Fruit fly (Drosophila melanogaster) whole organism, embryonic: Measurements from ENCODE around the gene Ccdc114.

Source experiments
- CG32772 ChIP-seq: fragments of 200-800 bp; sonication (Bioruptor generic); IDR thresholded peaks from 2 replicates; pipeline ENCODE4 v1.3.6; 2022; ENCODE audit warnings: missing biosample characterization, missing genetic modification characterization
- Sin3A ChIP-seq: fragments of >200 bp; optimal IDR thresholded peaks from 2 replicates; lab custom pipeline; 2018
- cato ChIP-seq: fragments of 200-800 bp; sonication (Bioruptor generic); optimal IDR thresholded peaks from 2 replicates; lab custom pipeline; 2016; ENCODE audit warnings: missing biosample characterization, missing genetic modification characterization, borderline replicate concordance
- gfzf ChIP-seq: fragments of 200-800 bp; sonication (Bioruptor generic); optimal IDR thresholded peaks from 2 replicates; lab custom pipeline; 2016; ENCODE audit warnings: missing biosample characterization, mild to moderate bottlenecking, missing genetic modification characterization, moderate library complexity
- lmd ChIP-seq: fragments of 200-800 bp; sonication (Bioruptor generic); IDR thresholded peaks from 2 replicates; pipeline ENCODE4 v1.3.6; 2022; ENCODE audit warnings: missing biosample characterization, missing genetic modification characterization
- peb ChIP-seq: fragments of 200-800 bp; sonication (Bioruptor generic); IDR thresholded peaks from 2 replicates; pipeline ENCODE4 v1.3.6; 2022; ENCODE audit warnings: missing biosample characterization, missing genetic modification characterization
- phol ChIP-seq: fragments of 200-800 bp; sonication (Bioruptor generic); optimal IDR thresholded peaks from 3 replicates; lab custom pipeline; 2018; ENCODE audit warnings: missing biosample characterization, mild to moderate bottlenecking, missing genetic modification characterization, moderate library complexity
- tio ChIP-seq: fragments of 200-800 bp; sonication (Bioruptor generic); optimal IDR thresholded peaks from 2 replicates; lab custom pipeline; 2017; ENCODE audit warnings: missing biosample characterization, missing genetic modification characterization, inconsistent platforms
- zen ChIP-seq: fragments of 200-800 bp; sonication (Bioruptor generic); optimal IDR thresholded peaks from 3 replicates; lab custom pipeline; 2018; ENCODE audit warnings: missing biosample characterization, mild to moderate bottlenecking, missing genetic modification characterization, moderate library complexity

DNA sequence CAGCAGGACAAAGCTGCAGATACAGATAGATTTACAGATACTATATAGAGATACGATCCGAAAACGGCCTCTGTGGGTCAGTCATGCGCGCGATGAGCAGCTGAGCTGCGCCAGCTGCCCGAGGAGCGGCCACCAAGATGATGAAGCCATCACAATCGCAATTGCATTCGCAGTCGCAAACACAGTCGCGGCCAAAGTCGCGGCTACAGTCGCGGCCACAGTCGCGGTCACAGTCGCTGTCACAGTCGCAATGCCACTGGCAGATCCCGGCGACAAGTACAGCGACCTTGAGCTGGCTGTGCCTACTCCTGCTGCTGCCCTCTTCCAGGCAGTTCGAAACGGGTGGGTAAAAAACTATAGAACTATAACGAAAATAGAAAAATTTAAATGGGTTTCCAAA, 29.6 kb downstream of the Ccdc114 start:
- TF ChIP-seq peb (no peak), lmd (GFP tag; lab: Robert Waterston, UW) (no peak), phol (tag; lab: Kevin White, UChicago) (no peak), CG32772 (GFP tag; lab: Robert Waterston, UW) (no peak), cato (GFP tag; lab: Kevin White, UChicago) (no peak), Sin3A (lab: Kevin White, UChicago) (no peak), zen (tag; lab: Kevin White, UChicago) (no peak), gfzf (no peak), tio (GFP tag; lab: Kevin White, UChicago) (no peak)
